Fruit fly (Drosophila melanogaster) whole organism: ENCODE measurements around the gene Arpc1.

Source experiments
- CG8478 ChIP-seq: fragments of >200 bp; optimal IDR thresholded peaks from 2 replicates; lab custom pipeline; 2018; ENCODE audit warnings: inconsistent platforms
- Dll ChIP-seq: fragments of >200 bp; optimal IDR thresholded peaks from 2 replicates; lab custom pipeline; 2017
- EcR ChIP-seq, 2 experiments: fragments of >200 bp; optimal IDR thresholded peaks; 2 replicates each; lab custom pipeline; 2017; ENCODE audit warnings: missing biosample characterization in 2 of 2, missing genetic modification characterization in 2 of 2, missing genetic modification reagents in 2 of 2
- pan ChIP-seq: fragments of >200 bp; optimal IDR thresholded peaks from 2 replicates; lab custom pipeline; 2017
- psq ChIP-seq: fragments of >200 bp; optimal IDR thresholded peaks from 2 replicates; lab custom pipeline; 2017
- usp ChIP-seq: fragments of >200 bp; optimal IDR thresholded peaks from 2 replicates; lab custom pipeline; 2017; ENCODE audit warnings: missing biosample characterization, missing genetic modification characterization, mixed read lengths

Arpc1 gene

DNA sequence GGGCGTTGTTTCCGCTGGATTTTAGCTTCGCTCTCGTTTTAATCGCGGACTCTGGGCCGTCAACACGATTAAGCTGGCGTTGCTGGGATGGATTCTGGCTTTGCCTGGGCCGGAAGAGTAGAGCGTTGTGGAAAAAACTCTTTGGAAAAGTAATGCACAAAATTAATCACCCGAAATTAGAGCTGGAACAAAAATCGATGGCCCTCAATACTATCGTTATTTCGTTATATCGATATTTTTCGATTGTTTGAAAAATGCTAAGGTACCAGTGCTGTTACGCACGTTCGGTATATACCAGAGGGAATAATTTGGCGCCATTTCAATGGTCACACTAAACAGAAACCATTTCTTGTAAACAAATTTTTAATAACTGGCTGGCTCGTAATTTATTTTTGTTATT is at the start of gene Arpc1, which contains the start of gene Orc5:
Gene Arpc1, minus strand, starts transcription at position 202 of the 400 bp plus-strand sequence.
Gene Orc5, plus strand, starts transcription at position 298 of the 400 bp plus-strand sequence.
- no peak for TF ChIP-seq CG8478

DNA sequence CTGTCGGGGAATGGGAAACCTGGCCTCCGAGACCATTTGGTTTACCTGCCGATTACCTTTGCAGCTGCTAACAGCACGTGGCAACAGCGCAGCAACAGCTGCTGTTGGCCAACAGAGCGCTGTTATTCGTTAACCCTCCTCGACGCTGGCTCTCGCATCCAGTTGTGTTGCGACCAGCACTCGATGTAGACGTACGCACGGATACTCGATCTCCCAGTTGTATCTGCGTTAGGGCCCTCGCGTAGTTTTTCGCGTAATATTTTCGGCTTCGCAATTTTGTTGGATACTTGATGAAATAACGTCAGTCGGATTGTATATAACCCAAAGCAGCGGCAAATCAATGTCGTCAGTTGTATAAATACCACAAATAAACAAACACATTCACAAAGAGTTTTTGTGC is 49.3 kb upstream of the Arpc1 start:
- no peak for TF ChIP-seq usp (GFP tag; lab: Kevin White, UChicago)
- no peak for TF ChIP-seq EcR (GFP tag; optimal IDR thresholded peaks at IDR 0.05; lab: Kevin White, UChicago)
- no peak for TF ChIP-seq psq (lab: Kevin White, UChicago)
- no peak for TF ChIP-seq CG8478
- no peak for TF ChIP-seq Dll
- no peak for TF ChIP-seq pan (lab: Kevin White, UChicago)

DNA sequence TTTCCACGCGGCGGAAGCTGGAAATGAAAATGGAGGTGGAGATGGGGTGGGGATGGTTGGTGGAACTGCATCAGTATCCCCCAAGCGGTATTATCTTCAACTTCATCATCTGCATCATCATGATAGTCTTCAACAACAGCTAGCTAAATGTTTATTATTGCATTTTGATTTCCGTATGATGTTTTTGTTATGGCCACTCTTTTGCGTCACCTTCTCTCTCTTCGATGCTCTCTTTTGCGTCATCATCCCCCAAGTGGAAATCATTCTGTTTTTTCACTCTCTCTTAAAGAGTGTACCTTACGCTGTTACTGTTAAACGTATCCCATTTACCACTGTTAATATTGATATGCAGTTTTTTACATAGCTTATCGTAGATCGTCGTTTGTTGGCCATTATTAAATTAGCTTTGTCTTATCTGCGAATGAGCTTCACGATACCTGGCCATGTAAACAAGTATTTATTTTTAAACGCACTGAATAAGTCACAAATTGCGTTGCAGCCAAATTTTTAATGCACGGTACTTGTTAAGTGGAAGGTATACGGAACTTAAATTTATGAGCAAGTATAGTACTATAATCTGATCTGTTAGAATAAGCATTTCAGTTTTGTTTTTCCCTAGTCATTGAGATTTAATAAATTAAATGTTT is 48.5 kb upstream of the Arpc1 start:
- TF ChIP-seq psq (lab: Kevin White, UChicago): no peak
- no peak for TF ChIP-seq pan (lab: Kevin White, UChicago)
- no peak for TF ChIP-seq Dll
- no peak for TF ChIP-seq CG8478
- TF ChIP-seq usp (GFP tag; lab: Kevin White, UChicago): no peak
- TF ChIP-seq EcR (GFP tag; optimal IDR thresholded peaks at IDR 0.05; lab: Kevin White, UChicago): no peak

DNA sequence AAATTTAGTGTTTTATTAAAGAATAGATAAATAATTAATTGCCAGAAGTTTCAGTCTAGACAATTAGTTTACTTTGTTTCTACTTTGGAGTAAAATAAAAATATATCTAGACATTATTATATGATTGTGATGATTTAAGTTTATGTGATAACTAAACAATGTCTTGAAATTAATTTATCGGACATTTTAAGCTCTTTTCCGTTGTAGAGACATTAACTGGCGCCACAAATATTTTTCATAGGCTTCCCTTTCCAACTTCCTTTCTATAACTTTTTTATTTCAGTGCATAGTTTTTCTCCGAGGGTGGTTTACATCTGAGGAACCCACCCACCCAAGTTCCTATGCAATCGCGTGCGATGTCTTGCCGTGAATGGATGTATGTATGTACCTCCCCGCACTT is 47.2 kb upstream of the Arpc1 start:
- TF ChIP-seq CG8478 (no peak), pan (lab: Kevin White, UChicago) (no peak), psq (lab: Kevin White, UChicago) (no peak), Dll (no peak), EcR (GFP tag; optimal IDR thresholded peaks at IDR 0.05; lab: Kevin White, UChicago) (no peak), usp (GFP tag; lab: Kevin White, UChicago) (no peak)

DNA sequence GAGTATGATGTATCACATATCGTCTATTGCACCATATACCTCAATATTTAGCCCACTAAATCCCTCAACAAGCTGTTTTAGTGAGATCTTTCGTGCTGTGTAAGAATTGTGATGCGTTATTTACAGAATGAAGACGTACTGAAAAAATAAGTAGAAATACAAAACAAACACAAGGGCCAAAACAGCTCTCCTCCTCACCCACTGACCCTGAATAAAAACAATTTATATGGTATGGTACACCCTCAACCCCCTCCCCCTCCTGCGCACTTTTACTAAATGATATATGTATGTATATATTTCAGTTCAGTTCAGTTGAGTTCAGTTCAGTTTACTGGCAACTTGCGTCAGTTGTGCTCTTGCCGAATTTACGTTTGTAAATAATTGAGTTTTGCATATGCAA is 43.6 kb upstream of the Arpc1 start:
- TF ChIP-seq CG8478 (no peak), EcR (GFP tag; optimal IDR thresholded peaks at IDR 0.05; lab: Kevin White, UChicago) (no peak), psq (lab: Kevin White, UChicago) (no peak), usp (GFP tag; lab: Kevin White, UChicago) (no peak), Dll (no peak), pan (lab: Kevin White, UChicago) (no peak)

DNA sequence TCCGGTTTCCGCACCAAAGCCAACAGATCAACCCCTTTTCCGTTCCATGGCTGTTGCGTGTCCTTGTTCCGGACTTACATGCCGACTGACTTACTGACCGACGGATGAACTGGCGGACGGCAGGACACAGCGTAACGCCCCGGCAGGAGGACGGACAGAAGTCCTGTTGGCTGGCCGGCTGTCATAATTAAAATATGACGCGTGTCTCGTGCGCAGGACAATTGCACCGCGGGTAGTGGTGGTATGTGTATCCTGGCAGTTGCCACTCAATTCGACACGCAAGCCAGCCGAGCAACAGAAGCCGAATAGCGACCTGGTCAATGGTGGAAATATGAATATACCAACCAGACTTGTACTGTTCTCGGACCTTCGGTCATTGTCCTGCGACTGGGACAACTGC is 39.9 kb upstream of the Arpc1 start:
- TF ChIP-seq EcR (GFP tag; optimal IDR thresholded peaks at IDR 0.05; lab: Kevin White, UChicago): no peak

DNA sequence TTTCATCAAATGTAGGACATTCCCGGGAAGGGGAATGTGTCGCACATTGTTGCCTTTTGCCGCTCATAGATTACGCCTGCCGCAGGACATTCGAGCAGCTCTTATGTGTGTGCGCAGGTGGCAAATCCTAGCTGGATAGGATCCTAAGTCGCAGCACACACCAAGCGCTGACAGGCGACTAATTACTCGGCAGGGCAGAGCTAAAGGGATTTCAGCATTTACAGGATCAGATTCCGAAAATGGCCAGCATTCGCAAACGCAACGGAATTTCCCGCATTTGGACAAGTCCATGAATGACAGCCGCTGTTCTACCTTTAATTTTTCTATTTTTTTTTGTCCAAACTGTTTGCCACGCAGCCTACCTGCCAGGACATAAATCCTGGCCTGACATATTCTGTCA is 38.1 kb upstream of the Arpc1 start:
- no peak for TF ChIP-seq CG8478
- no peak for TF ChIP-seq usp (GFP tag; lab: Kevin White, UChicago)
- TF ChIP-seq Dll: no peak
- TF ChIP-seq pan (lab: Kevin White, UChicago): no peak
- TF ChIP-seq EcR (GFP tag; optimal IDR thresholded peaks at IDR 0.05; lab: Kevin White, UChicago): no peak
- TF ChIP-seq psq (lab: Kevin White, UChicago): no peak

DNA sequence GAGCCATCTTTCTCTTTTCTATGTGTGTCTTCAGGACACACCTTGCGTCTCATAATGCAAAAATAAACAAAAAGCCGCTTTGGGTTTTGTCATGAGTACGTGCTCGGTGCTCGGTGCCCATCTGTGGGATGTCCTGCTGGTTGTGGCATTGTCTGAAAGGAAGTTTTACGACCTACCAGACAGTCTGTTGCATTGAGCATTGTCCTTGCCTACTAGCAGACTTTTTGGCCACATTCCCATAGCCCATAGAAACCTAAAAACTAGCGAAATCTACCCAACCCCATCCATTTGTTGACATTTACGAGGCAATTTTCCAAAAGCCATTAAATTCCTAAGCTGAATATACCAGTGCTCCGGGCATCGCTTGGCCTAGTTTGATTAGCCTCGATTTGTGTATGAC is 21.6 kb upstream of the Arpc1 start:
- TF ChIP-seq psq (lab: Kevin White, UChicago): no peak
- no peak for TF ChIP-seq EcR (GFP tag; optimal IDR thresholded peaks at IDR 0.05; lab: Kevin White, UChicago)
- TF ChIP-seq usp (GFP tag; lab: Kevin White, UChicago): no peak
- no peak for TF ChIP-seq pan (lab: Kevin White, UChicago)
- TF ChIP-seq Dll: no peak
- TF ChIP-seq CG8478: no peak

DNA sequence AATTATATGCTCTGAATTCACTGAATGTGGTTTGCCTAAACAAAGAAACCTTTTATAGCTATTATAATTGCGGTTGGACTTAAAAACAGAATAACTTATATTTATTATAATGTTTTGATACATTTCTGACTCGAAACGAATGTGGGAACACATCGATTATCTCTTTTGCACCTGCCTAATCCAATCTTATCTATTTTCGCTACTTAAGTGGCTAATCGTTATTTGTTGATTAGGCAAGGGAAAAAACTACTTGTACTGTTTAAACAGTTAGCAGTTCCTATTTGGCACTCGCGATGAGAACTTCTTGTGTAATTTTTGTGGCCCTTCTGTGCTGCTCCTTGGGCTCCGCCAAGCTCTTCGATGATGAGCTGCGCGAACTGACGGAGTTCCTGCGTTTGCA is 19.6 kb upstream of the Arpc1 start, which contains the start of gene CG7968:
Gene CG7968, plus strand, starts transcription at position 276 of the 400 bp plus-strand sequence.
- TF ChIP-seq CG8478: no peak
- no peak for TF ChIP-seq pan (lab: Kevin White, UChicago)
- TF ChIP-seq psq (lab: Kevin White, UChicago): no peak
- no peak for TF ChIP-seq Dll
- TF ChIP-seq usp (GFP tag; lab: Kevin White, UChicago): no peak
- TF ChIP-seq EcR (GFP tag; optimal IDR thresholded peaks at IDR 0.05; lab: Kevin White, UChicago): no peak

DNA sequence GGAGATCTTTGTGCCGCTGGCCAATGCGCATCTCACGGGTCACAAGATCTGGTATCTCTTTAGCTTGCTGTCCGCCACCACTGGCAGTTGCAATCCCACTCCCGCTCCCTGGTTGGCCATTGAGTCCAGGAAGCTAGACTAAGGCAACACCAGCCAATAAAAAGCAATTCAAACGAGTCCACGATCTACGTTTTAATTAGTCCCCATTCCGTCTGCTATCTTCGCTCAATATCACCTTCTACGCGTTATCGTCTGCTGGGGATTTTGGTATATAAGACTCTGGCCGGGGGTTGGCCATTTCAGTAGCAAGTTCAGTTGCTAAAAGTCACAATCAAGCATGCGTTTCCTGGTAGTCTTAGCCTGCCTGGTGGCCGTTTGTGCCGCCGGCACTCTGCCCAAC is 18.1 kb upstream of the Arpc1 start, which contains the start of gene CG7953:
Gene CG7953, plus strand, starts transcription at position 301 of the 400 bp plus-strand sequence.
- TF ChIP-seq CG8478 (no peak), Dll (no peak), usp (GFP tag; lab: Kevin White, UChicago) (no peak), EcR (GFP tag; optimal IDR thresholded peaks at IDR 0.05; lab: Kevin White, UChicago) (no peak), pan (lab: Kevin White, UChicago) (no peak), psq (lab: Kevin White, UChicago) (no peak)

DNA sequence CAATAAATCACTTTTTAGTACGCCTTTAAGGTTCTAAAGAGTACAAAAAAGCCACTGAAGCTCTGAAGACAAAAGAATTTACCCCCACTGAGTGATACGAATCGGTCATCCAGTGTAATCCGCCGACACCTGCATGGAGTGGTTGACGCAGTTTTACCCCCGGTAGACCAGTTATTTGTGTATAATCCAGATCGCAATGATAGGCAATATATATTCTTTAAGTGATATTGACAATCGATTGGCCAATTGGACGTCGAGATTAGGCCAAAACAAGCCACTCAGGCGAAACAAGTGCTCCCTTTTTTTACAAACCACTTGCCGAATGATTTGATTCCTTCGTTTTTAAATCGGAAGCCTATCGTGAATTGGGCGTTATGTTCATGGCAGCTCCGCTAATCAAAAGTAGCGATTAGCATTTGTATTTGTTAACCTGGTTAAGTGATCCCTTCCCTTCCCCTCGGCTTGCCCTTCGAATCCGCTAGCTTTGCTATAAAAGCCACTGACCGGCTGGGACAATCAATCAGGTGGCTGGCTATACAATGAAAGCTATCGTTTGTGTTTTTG is 16.8 kb upstream of the Arpc1 start, which contains the start of gene CG7916:
Gene CG7916, plus strand, starts transcription at position 514 of the 564 bp plus-strand sequence.
- TF ChIP-seq EcR (GFP tag; optimal IDR thresholded peaks at IDR 0.05; lab: Kevin White, UChicago) (no peak), Dll (no peak), usp (GFP tag; lab: Kevin White, UChicago) (no peak), psq (lab: Kevin White, UChicago) (no peak), CG8478 (no peak), pan (lab: Kevin White, UChicago) (no peak)

DNA sequence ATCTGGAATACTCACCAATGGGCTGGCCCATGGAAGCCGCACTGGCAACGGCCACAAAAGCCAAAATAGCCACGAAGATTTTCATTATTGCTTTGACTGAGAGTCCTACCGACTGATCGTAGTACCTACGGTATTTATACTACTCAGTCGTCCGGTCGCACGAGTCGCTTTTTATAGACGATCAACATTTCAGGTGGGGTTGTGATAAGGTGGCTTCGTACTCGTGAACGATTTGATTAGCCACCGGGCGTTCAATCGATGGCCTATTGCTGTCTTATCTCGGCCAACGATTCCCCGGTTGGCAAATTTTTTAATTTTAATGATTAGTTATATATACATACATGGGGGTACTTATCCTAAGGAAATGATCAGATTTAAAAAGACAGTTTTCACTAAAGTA is 15.6 kb upstream of the Arpc1 start, which contains the start of gene CG8997:
Gene CG8997, minus strand, starts transcription at position 148 of the 400 bp plus-strand sequence.
- no peak for TF ChIP-seq Dll
- no peak for TF ChIP-seq CG8478
- TF ChIP-seq psq (lab: Kevin White, UChicago): no peak
- TF ChIP-seq pan (lab: Kevin White, UChicago): no peak
- no peak for TF ChIP-seq usp (GFP tag; lab: Kevin White, UChicago)
- no peak for TF ChIP-seq EcR (GFP tag; optimal IDR thresholded peaks at IDR 0.05; lab: Kevin White, UChicago)
